Worm (Caenorhabditis elegans) whole organism, midembryonic: ENCODE data around the gene srr-8.

Source experiments
- cog-1 ChIP-seq: sonication (generic microtip); optimal IDR thresholded peaks from 2 replicates; lab custom pipeline; 2016; ENCODE audit warnings: missing genetic modification characterization, missing compliant biosample characterization
- klf-2 ChIP-seq: fragments of 200-800 bp; sonication (Bioruptor generic); conservative IDR thresholded peaks from 2 replicates; pipeline ENCODE4 v1.3.6; 2022; ENCODE audit warnings: missing genetic modification reagents, missing genetic modification characterization, missing compliant biosample characterization
- med-1 ChIP-seq: sonication (generic microtip); optimal IDR thresholded peaks from 2 replicates; lab custom pipeline; 2017; ENCODE audit warnings: missing genetic modification characterization, mild to moderate bottlenecking, missing compliant biosample characterization, antibody characterized with exemption, missing genetic modification reagents; ENCODE audit not compliant: insufficient read depth
- ref-1 ChIP-seq: fragments of 200-800 bp; sonication (Bioruptor generic); conservative IDR thresholded peaks from 2 replicates; pipeline ENCODE4 v1.3.6; 2022; ENCODE audit warnings: missing genetic modification reagents, missing genetic modification characterization, missing compliant biosample characterization
- tab-1 ChIP-seq: fragments of 200-800 bp; sonication (Bioruptor generic); IDR thresholded peaks from 2 replicates; pipeline ENCODE4 v1.3.6; 2022; ENCODE audit warnings: missing genetic modification characterization, missing compliant biosample characterization

DNA sequence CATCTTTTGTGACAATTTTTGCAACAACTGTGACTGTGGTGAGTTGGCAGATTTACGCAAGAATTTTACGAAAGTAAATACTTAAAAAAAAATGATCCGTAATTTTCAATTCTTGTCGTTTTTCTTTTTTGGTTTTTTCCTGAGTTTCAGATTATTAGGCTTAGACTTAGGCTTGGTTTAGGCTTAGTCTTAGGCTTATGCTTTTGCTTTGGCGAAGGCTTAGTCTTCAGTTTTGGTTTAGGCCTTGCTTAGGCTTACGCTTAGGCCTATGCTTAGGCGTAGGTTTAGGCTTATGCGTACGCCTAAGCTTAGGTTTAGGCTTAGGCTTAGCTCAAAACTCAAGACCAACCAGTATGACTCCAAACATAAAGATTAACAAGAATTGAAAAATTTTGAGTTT lies 43.9 kb upstream of the srr-8 start:
- TF ChIP-seq tab-1 (no peak), ref-1 (GFP tag; lab: Robert Waterston, UW) (no peak), cog-1 (tag; lab: Kevin White, UChicago) (no peak), klf-2 (GFP tag; lab: Robert Waterston, UW) (no peak), med-1 (GFP tag; lab: Kevin White, UChicago) (no peak)
